Fruit fly (Drosophila melanogaster) whole organism, embryonic: ENCODE results near the gene RpL37-1.

ENCODE experiments used
- Abd-B ChIP-seq: fragments of 200-800 bp; sonication (Bioruptor generic); optimal IDR thresholded peaks from 2 replicates; lab custom pipeline; 2018; ENCODE audit warnings: missing biosample characterization, mild to moderate bottlenecking, missing genetic modification characterization, moderate library complexity
- Antp ChIP-seq: fragments of 200-800 bp; sonication (Bioruptor generic); optimal IDR thresholded peaks from 3 replicates; lab custom pipeline; 2016; ENCODE audit warnings: missing biosample characterization, missing genetic modification characterization
- Atf-2 ChIP-seq: fragments of 200-800 bp; sonication (Bioruptor generic); optimal IDR thresholded peaks from 2 replicates; lab custom pipeline; 2016; ENCODE audit warnings: missing biosample characterization, missing genetic modification characterization
- B-H1 ChIP-seq: fragments of 200-800 bp; sonication (Bioruptor generic); IDR thresholded peaks from 3 replicates; pipeline ENCODE4 v1.3.6; 2022; ENCODE audit warnings: missing biosample characterization, missing genetic modification characterization
- C15 ChIP-seq: fragments of 200-800 bp; sonication (Bioruptor generic); IDR thresholded peaks from 3 replicates; pipeline ENCODE4 v1.3.6; 2022; ENCODE audit warnings: missing biosample characterization, missing genetic modification characterization
- CG11085 ChIP-seq: fragments of 200-800 bp; sonication (Bioruptor generic); IDR thresholded peaks from 2 replicates; pipeline ENCODE4 v1.3.6; 2022; ENCODE audit warnings: missing biosample characterization, missing genetic modification characterization
- CG11093 ChIP-seq: fragments of 200-800 bp; sonication (Bioruptor generic); IDR thresholded peaks from 3 replicates; pipeline ENCODE4 v1.3.6; 2022; ENCODE audit warnings: missing biosample characterization, missing genetic modification characterization
- CG12071 ChIP-seq: fragments of 200-800 bp; sonication (Bioruptor generic); optimal IDR thresholded peaks from 3 replicates; lab custom pipeline; 2018; ENCODE audit warnings: missing biosample characterization, mild to moderate bottlenecking, missing genetic modification characterization
- CG1603 ChIP-seq: fragments of 200-800 bp; sonication (Bioruptor generic); optimal IDR thresholded peaks from 2 replicates; lab custom pipeline; 2019; ENCODE audit warnings: missing biosample characterization, mild to moderate bottlenecking, missing genetic modification characterization, moderate library complexity
- CG31441 ChIP-seq: fragments of 200-800 bp; sonication (Bioruptor generic); IDR thresholded peaks from 2 replicates; pipeline ENCODE4 v1.3.6; 2022; ENCODE audit warnings: missing biosample characterization, missing genetic modification characterization
- CG3407 ChIP-seq: fragments of 200-800 bp; sonication (Bioruptor generic); optimal IDR thresholded peaks from 2 replicates; lab custom pipeline; 2018; ENCODE audit warnings: missing biosample characterization, mild to moderate bottlenecking, missing genetic modification characterization
- CG6813 ChIP-seq: fragments of 200-800 bp; sonication (Bioruptor generic); optimal IDR thresholded peaks from 2 replicates; lab custom pipeline; 2017; ENCODE audit warnings: missing biosample characterization, missing genetic modification characterization, mild to moderate bottlenecking, moderate library complexity, missing genetic modification reagents
- CG7271 ChIP-seq: fragments of 200-800 bp; sonication (Bioruptor generic); optimal IDR thresholded peaks from 2 replicates; lab custom pipeline; 2018; ENCODE audit warnings: missing biosample characterization, mild to moderate bottlenecking, missing genetic modification characterization, moderate library complexity
- CG7357 ChIP-seq: fragments of 200-800 bp; sonication (Bioruptor generic); IDR thresholded peaks from 3 replicates; pipeline ENCODE4 v1.3.6; 2022; ENCODE audit warnings: missing biosample characterization, missing genetic modification characterization
- CG7839 ChIP-seq: fragments of 200-800 bp; sonication (Bioruptor generic); optimal IDR thresholded peaks from 3 replicates; lab custom pipeline; 2018; ENCODE audit warnings: missing biosample characterization, mild to moderate bottlenecking, missing genetic modification characterization, moderate library complexity
- CG8359 ChIP-seq: fragments of 200-800 bp; sonication (Bioruptor generic); optimal IDR thresholded peaks from 2 replicates; lab custom pipeline; 2017; ENCODE audit warnings: missing biosample characterization, mild to moderate bottlenecking, missing genetic modification characterization, borderline replicate concordance
- CG9609 ChIP-seq: fragments of 200-800 bp; sonication (Bioruptor generic); optimal IDR thresholded peaks from 3 replicates; lab custom pipeline; 2016; ENCODE audit warnings: missing biosample characterization, missing genetic modification characterization
- CkIIα-i1 ChIP-seq: fragments of 200-800 bp; sonication (Bioruptor generic); IDR thresholded peaks from 2 replicates; pipeline ENCODE4 v1.3.6; 2022; ENCODE audit warnings: missing biosample characterization, missing genetic modification characterization
- CoRest ChIP-seq: fragments of 200-800 bp; sonication (Bioruptor generic); optimal IDR thresholded peaks from 3 replicates; lab custom pipeline; 2018; ENCODE audit warnings: missing biosample characterization, mild to moderate bottlenecking, missing genetic modification characterization, moderate library complexity
- Dll ChIP-seq: fragments of 200-800 bp; sonication (Bioruptor generic); IDR thresholded peaks from 4 replicates; pipeline ENCODE4 v1.3.6; 2022; ENCODE audit warnings: missing biosample characterization, missing genetic modification characterization; ENCODE audit not compliant: partially characterized antibody
- Fer3 ChIP-seq: fragments of 200-800 bp; sonication (Bioruptor generic); optimal IDR thresholded peaks from 2 replicates; lab custom pipeline; 2018; ENCODE audit warnings: missing biosample characterization, mild to moderate bottlenecking, missing genetic modification characterization, moderate library complexity
- Gsc ChIP-seq: fragments of 200-800 bp; sonication (Bioruptor generic); IDR thresholded peaks from 2 replicates; pipeline ENCODE4 v1.3.6; 2022; ENCODE audit warnings: missing biosample characterization, missing genetic modification characterization
- H2.0 ChIP-seq: fragments of 200-800 bp; sonication (Bioruptor generic); IDR thresholded peaks from 2 replicates; pipeline ENCODE4 v1.3.6; 2022; ENCODE audit warnings: missing biosample characterization, missing genetic modification characterization
- NK7.1 ChIP-seq: fragments of 200-800 bp; sonication (Bioruptor generic); optimal IDR thresholded peaks from 3 replicates; lab custom pipeline; 2016; ENCODE audit warnings: missing biosample characterization, missing genetic modification characterization
- Neu2 ChIP-seq: fragments of 200-800 bp; sonication (Bioruptor generic); optimal IDR thresholded peaks from 3 replicates; lab custom pipeline; 2016; ENCODE audit warnings: missing biosample characterization, missing genetic modification characterization, borderline replicate concordance
- Rx ChIP-seq: fragments of 200-800 bp; sonication (Bioruptor generic); IDR thresholded peaks from 2 replicates; pipeline ENCODE4 v1.3.6; 2022; ENCODE audit warnings: missing biosample characterization, missing genetic modification characterization
- Sox100B ChIP-seq: fragments of 200-800 bp; sonication (Bioruptor generic); optimal IDR thresholded peaks from 3 replicates; lab custom pipeline; 2018; ENCODE audit warnings: missing biosample characterization, mild to moderate bottlenecking, missing genetic modification characterization
- Sry-δ ChIP-seq: fragments of 200-800 bp; sonication (Bioruptor generic); optimal IDR thresholded peaks from 2 replicates; lab custom pipeline; 2016; ENCODE audit warnings: missing biosample characterization, missing genetic modification characterization
- Vsx1 ChIP-seq: fragments of 200-800 bp; sonication (Bioruptor generic); optimal IDR thresholded peaks from 2 replicates; lab custom pipeline; 2017; ENCODE audit warnings: missing biosample characterization, mild to moderate bottlenecking, missing genetic modification characterization, missing genetic modification reagents
- amos ChIP-seq: fragments of 200-800 bp; sonication (Bioruptor generic); IDR thresholded peaks from 2 replicates; pipeline ENCODE4 v1.3.6; 2022; ENCODE audit warnings: missing biosample characterization, missing genetic modification characterization; ENCODE audit not compliant: partially characterized antibody
- ap ChIP-seq: fragments of 200-800 bp; sonication (Bioruptor generic); IDR thresholded peaks from 2 replicates; pipeline ENCODE4 v1.3.6; 2022; ENCODE audit warnings: missing biosample characterization, missing genetic modification characterization
- bab2 ChIP-seq: fragments of 200-800 bp; sonication (Bioruptor generic); optimal IDR thresholded peaks from 2 replicates; lab custom pipeline; 2016; ENCODE audit warnings: missing biosample characterization, missing genetic modification characterization
- cad ChIP-seq: fragments of >200 bp; optimal IDR thresholded peaks from 2 replicates; lab custom pipeline; 2017; ENCODE audit warnings: missing biosample characterization, missing genetic modification characterization
- chm ChIP-seq: fragments of 200-800 bp; sonication (Bioruptor generic); IDR thresholded peaks from 2 replicates; pipeline ENCODE4 v1.3.6; 2022; ENCODE audit warnings: missing biosample characterization, missing genetic modification characterization
- en ChIP-seq: fragments of 200-800 bp; sonication (Bioruptor generic); optimal IDR thresholded peaks from 2 replicates; lab custom pipeline; 2016; ENCODE audit warnings: missing biosample characterization, missing genetic modification characterization
- fu2 ChIP-seq: fragments of 200-800 bp; sonication (Bioruptor generic); optimal IDR thresholded peaks from 2 replicates; lab custom pipeline; 2016; ENCODE audit warnings: missing biosample characterization, missing genetic modification characterization
- gcm2 ChIP-seq: fragments of 200-800 bp; sonication (Bioruptor generic); optimal IDR thresholded peaks from 2 replicates; lab custom pipeline; 2016; ENCODE audit warnings: missing biosample characterization, missing genetic modification characterization
- gem ChIP-seq: fragments of 200-800 bp; sonication (Bioruptor generic); optimal IDR thresholded peaks from 2 replicates; lab custom pipeline; 2019; ENCODE audit warnings: missing biosample characterization, mild to moderate bottlenecking, missing genetic modification characterization, moderate library complexity
- grn ChIP-seq: fragments of 200-800 bp; sonication (Bioruptor generic); optimal IDR thresholded peaks from 3 replicates; lab custom pipeline; 2017; ENCODE audit warnings: missing biosample characterization, missing genetic modification characterization
- her ChIP-seq: fragments of 200-800 bp; sonication (Bioruptor generic); optimal IDR thresholded peaks from 2 replicates; lab custom pipeline; 2016; ENCODE audit warnings: missing biosample characterization, missing genetic modification characterization
- hth ChIP-seq: fragments of >200 bp; optimal IDR thresholded peaks from 2 replicates; lab custom pipeline; 2017; ENCODE audit warnings: inconsistent platforms
- jumu ChIP-seq: fragments of 200-800 bp; sonication (Bioruptor generic); optimal IDR thresholded peaks from 3 replicates; lab custom pipeline; 2016; ENCODE audit warnings: missing biosample characterization, missing genetic modification characterization
- kni ChIP-seq: fragments of 200-800 bp; sonication (Bioruptor generic); optimal IDR thresholded peaks from 3 replicates; lab custom pipeline; 2017; ENCODE audit warnings: mild to moderate bottlenecking, missing biosample characterization, missing genetic modification reagents, missing genetic modification characterization
- run ChIP-seq: fragments of 200-800 bp; sonication (Bioruptor generic); optimal IDR thresholded peaks from 3 replicates; lab custom pipeline; 2018; ENCODE audit warnings: missing biosample characterization, mild to moderate bottlenecking, missing genetic modification characterization
- sens ChIP-seq: fragments of 200-800 bp; sonication (Bioruptor generic); peaks from one replicate; lab custom pipeline; 2016; ENCODE audit warnings: missing biosample characterization, missing genetic modification characterization
- slbo ChIP-seq: fragments of 200-800 bp; sonication (Bioruptor generic); IDR thresholded peaks from 2 replicates; pipeline ENCODE4 v1.3.6; 2022; ENCODE audit warnings: missing biosample characterization, missing genetic modification characterization
- sna ChIP-seq: fragments of 200-800 bp; sonication (Bioruptor generic); IDR thresholded peaks from 2 replicates; pipeline ENCODE4 v1.3.6; 2022; ENCODE audit warnings: missing biosample characterization, missing genetic modification characterization; ENCODE audit not compliant: partially characterized antibody
- stwl ChIP-seq: fragments of 200-800 bp; sonication (Bioruptor generic); optimal IDR thresholded peaks from 3 replicates; lab custom pipeline; 2018; ENCODE audit warnings: missing biosample characterization, mild to moderate bottlenecking, missing genetic modification characterization, moderate library complexity
- tgo ChIP-seq: fragments of 200-800 bp; sonication (Bioruptor generic); IDR thresholded peaks from 3 replicates; pipeline ENCODE4 v1.3.6; 2022; ENCODE audit warnings: missing biosample characterization, missing genetic modification characterization
- tin ChIP-seq: fragments of 200-800 bp; sonication (Bioruptor generic); optimal IDR thresholded peaks from 3 replicates; lab custom pipeline; 2016; ENCODE audit warnings: missing biosample characterization, missing genetic modification characterization
- ttk ChIP-seq: fragments of 200-800 bp; sonication (Bioruptor generic); IDR thresholded peaks from 2 replicates; pipeline ENCODE4 v2.1.2; 2022; ENCODE audit warnings: missing biosample characterization, missing genetic modification characterization

The RpL37-1 gene

dm6 chrX:15127880-15128644, 11.1 kb downstream of the RpL37-1 start (continued):
- TF ChIP-seq gcm2 (GFP tag; lab: Kevin White, UChicago) (no peak), chm (GFP tag; lab: Robert Waterston, UW) (no peak), ttk (GFP tag; lab: Robert Waterston, UW) (no peak), slbo (GFP tag; lab: Robert Waterston, UW) (no peak), Sox100B (peak; percentile 28), tgo (peak; percentile 28; the same call in 1 of the 3 replicates), CG3407 (no peak), C15 (no peak), CG7839 (tag; lab: Kevin White, UChicago) (peak; percentile 32), kni (GFP tag; lab: Kevin White, UChicago) (no peak), tin (no peak), CG7271 (tag; lab: Kevin White, UChicago) (no peak), NK7.1 (no peak), CG11085 (GFP tag; lab: Robert Waterston, UW) (no peak), Neu2 (GFP tag; lab: Kevin White, UChicago) (no peak), CG6813 (GFP tag; lab: Kevin White, UChicago) (no peak), CG8359 (GFP tag; lab: Kevin White, UChicago) (no peak), Gsc (no peak), run (tag; lab: Kevin White, UChicago) (no peak), ap (GFP tag; lab: Robert Waterston, UW) (no peak), bab2 (no peak), cad (no peak), gem (tag; lab: Kevin White, UChicago) (peak; percentile 44), B-H1 (GFP tag; lab: Robert Waterston, UW) (no peak), her (GFP tag; lab: Kevin White, UChicago) (no peak), jumu (GFP tag; lab: Kevin White, UChicago) (no peak), fu2 (no peak), Dll (GFP tag; lab: Robert Waterston, UW) (no peak), CoRest (tag; lab: Kevin White, UChicago) (peak; percentile 14), CkIIα-i1 (GFP tag; lab: Robert Waterston, UW) (no peak), en (no peak), Vsx1 (GFP tag; lab: Kevin White, UChicago) (no peak), Abd-B (no peak), Fer3 (tag; lab: Kevin White, UChicago) (no peak), CG7357 (GFP tag; lab: Robert Waterston, UW) (no peak), Rx (GFP tag; lab: Robert Waterston, UW) (no peak), CG1603 (no peak), stwl (no peak), CG11093 (GFP tag; lab: Robert Waterston, UW) (no peak), sna (GFP tag; lab: Robert Waterston, UW) (no peak), CG9609 (GFP tag; lab: Kevin White, UChicago) (no peak), Atf-2 (GFP tag; lab: Kevin White, UChicago) (no peak), H2.0 (GFP tag; lab: Robert Waterston, UW) (no peak), sens (GFP tag; lab: Kevin White, UChicago) (peak; percentile 70), hth (lab: Kevin White, UChicago) (no peak), CG31441 (GFP tag; lab: Robert Waterston, UW) (peak; percentile 23; the same call in 1 of the 2 replicates), CG12071 (GFP tag; lab: Kevin White, UChicago) (no peak), Antp (GFP tag; lab: Kevin White, UChicago) (no peak), amos (GFP tag; lab: Robert Waterston, UW) (no peak), grn (GFP tag; lab: Kevin White, UChicago) (no peak), Sry-δ (no peak)
